Fruit fly (Drosophila melanogaster) whole organism: ENCODE data around the gene Ras64B.

ENCODE experiments used
- CG8478 ChIP-seq: fragments of >200 bp; optimal IDR thresholded peaks from 2 replicates; lab custom pipeline; 2018; ENCODE audit warnings: inconsistent platforms
- Dll ChIP-seq: fragments of >200 bp; optimal IDR thresholded peaks from 2 replicates; lab custom pipeline; 2017
- EcR ChIP-seq, 2 experiments: fragments of >200 bp; optimal IDR thresholded peaks; 2 replicates each; lab custom pipeline; 2017; ENCODE audit warnings: missing biosample characterization in 2 of 2, missing genetic modification characterization in 2 of 2, missing genetic modification reagents in 2 of 2
- pan ChIP-seq: fragments of >200 bp; optimal IDR thresholded peaks from 2 replicates; lab custom pipeline; 2017
- psq ChIP-seq: fragments of >200 bp; optimal IDR thresholded peaks from 2 replicates; lab custom pipeline; 2017
- usp ChIP-seq: fragments of >200 bp; optimal IDR thresholded peaks from 2 replicates; lab custom pipeline; 2017; ENCODE audit warnings: missing biosample characterization, missing genetic modification characterization, mixed read lengths

dm6 chr3L:4160926-4161325, 22.1 kb downstream of the Ras64B start, which contains the start of gene nab:
- TF ChIP-seq pan (lab: Kevin White, UChicago) (no peak), psq (no peak), EcR (GFP tag; optimal IDR thresholded peaks at IDR 0.05; lab: Kevin White, UChicago) (no peak), CG8478 (no peak), usp (GFP tag; lab: Kevin White, UChicago) (no peak), Dll (lab: Kevin White, UChicago) (no peak)
